Worm (Caenorhabditis elegans): ENCODE data around the gene H23N18.5.
A peak's percentile ranks its signal among the peaks of the same experiment; 100 is the strongest.

The H23N18.5 gene

ce11 chrV:4891305-4891704 lies 20.9 kb downstream of the H23N18.5 start (continued):
- TF ChIP-seq rpc-1 (optimal IDR thresholded peaks at IDR 0.05): no peak
- TF ChIP-seq rpc-1 (tag; optimal IDR thresholded peaks at IDR 0.05): no peak
- no peak for TF ChIP-seq ztf-25 (GFP tag; IDR thresholded peaks at IDR 0.05)
- TF ChIP-seq nhr-27 (tag; optimal IDR thresholded peaks at IDR 0.05): no peak
- no peak for TF ChIP-seq somi-1 (GFP tag; optimal IDR thresholded peaks at IDR 0.05)
- no peak for TF ChIP-seq B0035.1 (tag; optimal IDR thresholded peaks at IDR 0.05)
- TF ChIP-seq nhr-80 (tag; optimal IDR thresholded peaks at IDR 0.05): no peak
- TF ChIP-seq ama-1 (optimal IDR thresholded peaks at IDR 0.05): no peak
- TF ChIP-seq ama-1 (GFP tag; optimal IDR thresholded peaks at IDR 0.05): no peak
- no peak for TF ChIP-seq ceh-79 (tag; optimal IDR thresholded peaks at IDR 0.05)
- TF ChIP-seq madf-8 (GFP tag; conservative IDR thresholded peaks at IDR 0.05): peak; percentile 53
- TF ChIP-seq mcd-1 (GFP tag; IDR thresholded peaks at IDR 0.05): 0 out of 2 replicates have a peak, but pooled peaks have one; percentile 15

ce11 chrV:4890781-4891180 lies 21.4 kb downstream of the H23N18.5 start:
- TF ChIP-seq zfh-2 (GFP tag; conservative IDR thresholded peaks at IDR 0.05) (peak; percentile 81), Y79H2A.3 (GFP tag; conservative IDR thresholded peaks at IDR 0.05) (no peak), fkh-3 (tag; optimal IDR thresholded peaks at IDR 0.05) (no peak), egrh-3 (GFP tag; IDR thresholded peaks at IDR 0.05) (peak; percentile 70; the same call in 1 of the 2 replicates), madf-8 (GFP tag; conservative IDR thresholded peaks at IDR 0.05) (no peak), Y56A3A.18 (GFP tag; IDR thresholded peaks at IDR 0.05) (no peak), aptf-3 (GFP tag; IDR thresholded peaks at IDR 0.05) (no peak), ceh-27 (GFP tag; optimal IDR thresholded peaks at IDR 0.05) (no peak), F23B12.7 (tag; optimal IDR thresholded peaks at IDR 0.05; ENCODE audit: insufficient read depth) (no peak)

DNA sequence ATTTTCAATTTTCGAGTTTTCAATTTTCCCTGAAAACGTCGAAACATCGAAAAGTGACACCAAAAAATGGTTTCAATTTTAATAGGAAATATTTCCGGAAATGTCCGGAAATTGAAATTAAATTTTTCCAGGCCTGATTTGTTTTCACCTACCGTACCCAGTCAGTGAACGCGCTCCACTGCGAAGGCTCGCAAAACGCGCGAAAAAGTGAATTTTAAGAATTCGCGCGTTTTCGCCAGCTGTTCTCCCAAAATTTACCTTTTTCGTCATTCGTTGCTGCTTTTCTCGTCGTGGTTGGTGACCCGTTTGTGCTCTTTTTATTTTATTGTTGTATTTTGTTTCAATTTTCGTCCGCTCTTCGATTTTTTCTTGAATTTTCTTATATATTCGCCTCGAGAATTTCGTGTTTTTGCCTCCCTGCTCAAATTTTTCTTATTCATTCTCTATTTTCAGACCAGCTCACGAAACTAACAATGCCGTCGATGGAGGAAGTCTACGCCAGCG lies 22.2 kb downstream of the H23N18.5 start, which contains the start of gene T19H12.2:
Gene T19H12.2, plus strand, starts transcription at position 454 of the 504 bp plus-strand sequence.
- TF ChIP-seq Y53G8AR.9 (GFP tag; conservative IDR thresholded peaks at IDR 0.05) (peak; percentile 78), akir-1 (GFP tag; optimal IDR thresholded peaks at IDR 0.05) (no peak), egl-44 (GFP tag; IDR thresholded peaks at IDR 0.05) (no peak), tlf-1 (GFP tag; optimal IDR thresholded peaks at IDR 0.05) (peak; percentile 92), tbx-9 (tag; optimal IDR thresholded peaks at IDR 0.05; ENCODE audit: borderline replicate concordance) (no peak), zim-3 (tag; optimal IDR thresholded peaks at IDR 0.05) (no peak), rpc-1 (optimal IDR thresholded peaks at IDR 0.05) (no peak), rpc-1 (tag; optimal IDR thresholded peaks at IDR 0.05) (peak; percentile 1), aptf-2 (GFP tag; conservative IDR thresholded peaks at IDR 0.05) (peak; percentile 66), unc-62 (GFP tag; optimal IDR thresholded peaks at IDR 0.05) (no peak), ccch-3 (GFP tag; optimal IDR thresholded peaks at IDR 0.05) (no peak), snpc-1.1 (tag; optimal IDR thresholded peaks at IDR 0.05; ENCODE audit: insufficient read depth) (peak; percentile 74), B0336.3 (GFP tag; IDR thresholded peaks at IDR 0.05) (peak; percentile 63; the same call in 1 of the 2 replicates), bed-2 (GFP tag; IDR thresholded peaks at IDR 0.05) (0 out of 2 replicates have a peak, but pooled peaks have one; percentile 11), lag-1 (GFP tag; IDR thresholded peaks at IDR 0.05) (no peak), ztf-18 (tag; optimal IDR thresholded peaks at IDR 0.05) (peak; percentile 29), athp-1 (tag; optimal IDR thresholded peaks at IDR 0.05) (peak; percentile 51), ceh-27 (GFP tag; optimal IDR thresholded peaks at IDR 0.05) (no peak), madf-8 (GFP tag; conservative IDR thresholded peaks at IDR 0.05) (peak; percentile 100), mel-28 (tag; optimal IDR thresholded peaks at IDR 0.05; ENCODE audit: borderline replicate concordance) (no peak), hlh-12 (tag; optimal IDR thresholded peaks at IDR 0.05) (no peak), mcd-1 (GFP tag; IDR thresholded peaks at IDR 0.05) (peak; percentile 97), nhr-90 (tag; optimal IDR thresholded peaks at IDR 0.05) (no peak), nhr-120 (GFP tag; IDR thresholded peaks at IDR 0.05) (no peak), nhr-27 (tag; optimal IDR thresholded peaks at IDR 0.05) (no peak), egrh-3 (GFP tag; IDR thresholded peaks at IDR 0.05) (no peak), dpff-1 (tag; optimal IDR thresholded peaks at IDR 0.05) (no peak), D2030.7 (GFP tag; IDR thresholded peaks at IDR 0.05) (peak; percentile 98), hmg-20 (GFP tag; IDR thresholded peaks at IDR 0.05) (no peak), mxl-1 (tag; optimal IDR thresholded peaks at IDR 0.05) (no peak), nfya-2 (GFP tag; IDR thresholded peaks at IDR 0.05) (no peak), hsf-1 (GFP tag; IDR thresholded peaks at IDR 0.05) (peak; percentile 89), sdz-38 (tag; optimal IDR thresholded peaks at IDR 0.05) (no peak)

All from whole organism, young adult.